Fruit fly (Drosophila melanogaster): Measurements from ENCODE around the gene Dhfr.

Dhfr gene

DNA sequence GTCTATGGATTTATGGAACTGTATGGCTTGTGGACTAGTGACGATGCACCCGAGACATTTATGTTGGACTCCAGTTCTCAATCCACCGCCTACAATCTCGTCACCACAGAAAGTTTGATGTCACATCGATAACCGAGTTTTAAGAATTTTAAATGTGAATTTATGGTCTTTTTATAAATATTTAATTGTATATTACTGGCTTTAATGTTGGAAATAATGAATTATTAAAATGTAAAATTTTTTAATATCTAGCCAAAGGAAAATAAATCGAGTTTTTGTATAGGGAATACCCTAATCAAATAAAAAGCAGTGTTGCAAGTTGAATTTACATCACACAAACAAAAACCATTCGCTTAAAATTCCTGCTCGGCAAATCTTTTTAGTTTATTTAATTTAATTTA is 48.3 kb upstream of the Dhfr start, which contains the start of gene Fntb (continued):
- TF ChIP-seq CG10147 (GFP tag; optimal IDR thresholded peaks at IDR 0.05) (peak; percentile 71), CG18476 (GFP tag; optimal IDR thresholded peaks at IDR 0.05) (peak; percentile 65), exex (tag; optimal IDR thresholded peaks at IDR 0.05) (no peak), NFAT (GFP tag; IDR thresholded peaks at IDR 0.05) (no peak), CG14860 (GFP tag; IDR thresholded peaks at IDR 0.05; ENCODE audit: partially characterized antibody) (no peak), ERR (GFP tag; optimal IDR thresholded peaks at IDR 0.05) (no peak), nerfin-1 (tag; optimal IDR thresholded peaks at IDR 0.05) (peak; percentile 66), al (GFP tag; IDR thresholded peaks at IDR 0.05) (peak; percentile 66), Doc3 (GFP tag; IDR thresholded peaks at IDR 0.05; ENCODE audit: partially characterized antibody) (0 out of 3 replicates have a peak, but pooled peaks have one; percentile 24), ssp (GFP tag; IDR thresholded peaks at IDR 0.05) (peak; percentile 44; the same call in 1 of the 2 replicates), CG17328 (GFP tag; IDR thresholded peaks at IDR 0.05) (0 out of 2 replicates have a peak, but pooled peaks have one; percentile 38), slou (GFP tag; optimal IDR thresholded peaks at IDR 0.05) (peak; percentile 12), CG3847 (GFP tag; IDR thresholded peaks at IDR 0.05) (peak; percentile 76), Mrtf (GFP tag; IDR thresholded peaks at IDR 0.05) (peak; percentile 22; the same call in 1 of the 3 replicates), ttk (GFP tag; IDR thresholded peaks at IDR 0.05) (peak; percentile 48; the same call in 1 of the 2 replicates), grau (tag; optimal IDR thresholded peaks at IDR 0.05) (peak; percentile 79), CG13296 (GFP tag; optimal IDR thresholded peaks at IDR 0.05) (peak; percentile 69), GATAe (GFP tag; conservative IDR thresholded peaks at IDR 0.05) (no peak), CG4424 (GFP tag; optimal IDR thresholded peaks at IDR 0.05) (peak; percentile 68), unc-4 (GFP tag; IDR thresholded peaks at IDR 0.05; ENCODE audit: partially characterized antibody) (no peak), Abd-B (GFP tag; optimal IDR thresholded peaks at IDR 0.05) (peak; percentile 74), CG17385 (GFP tag; optimal IDR thresholded peaks at IDR 0.05) (peak; percentile 71), CG12299 (tag; optimal IDR thresholded peaks at IDR 0.05) (peak; percentile 48), CG1024 (GFP tag; IDR thresholded peaks at IDR 0.05) (0 out of 2 replicates have a peak, but pooled peaks have one; percentile 15), Hmx (GFP tag; optimal IDR thresholded peaks at IDR 0.05) (peak; percentile 19), CG11247 (GFP tag; IDR thresholded peaks at IDR 0.05) (peak; percentile 40; the same call in 1 of the 2 replicates), wek (GFP tag; optimal IDR thresholded peaks at IDR 0.05) (peak; percentile 94), zen2 (GFP tag; IDR thresholded peaks at IDR 0.05; ENCODE audit: partially characterized antibody) (no peak), BtbVII (GFP tag; optimal IDR thresholded peaks at IDR 0.05) (peak; percentile 56), Max (GFP tag; optimal IDR thresholded peaks at IDR 0.05) (peak; percentile 41), Sry-β (GFP tag; optimal IDR thresholded peaks at IDR 0.05) (peak; percentile 68), Fer3 (tag; optimal IDR thresholded peaks at IDR 0.05) (peak; percentile 78), row (GFP tag; IDR thresholded peaks at IDR 0.05) (peak; percentile 90), D19A (tag; optimal IDR thresholded peaks at IDR 0.05) (peak; percentile 75), dati (GFP tag; IDR thresholded peaks at IDR 0.05) (no peak), Deaf1 (tag; optimal IDR thresholded peaks at IDR 0.05) (no peak), disco-r (GFP tag; optimal IDR thresholded peaks at IDR 0.05) (no peak), HHEX (GFP tag; optimal IDR thresholded peaks at IDR 0.05) (peak; percentile 63), ato (GFP tag; IDR thresholded peaks at IDR 0.05; ENCODE audit: partially characterized antibody) (no peak), CG11695 (GFP tag; IDR thresholded peaks at IDR 0.05) (peak; percentile 60; the same call in 2 of the 3 replicates), CG10654 (GFP tag; optimal IDR thresholded peaks at IDR 0.05) (peak; percentile 67), jing (GFP tag; optimal IDR thresholded peaks at IDR 0.05) (no peak), hb (GFP tag; IDR thresholded peaks at IDR 0.05; ENCODE audit: partially characterized antibody) (no peak), Aef1 (GFP tag; IDR thresholded peaks at IDR 0.05) (peak; percentile 71), Dref (GFP tag; IDR thresholded peaks at IDR 0.05) (no peak), CG31365 (tag; optimal IDR thresholded peaks at IDR 0.05) (peak; percentile 12), sens (GFP tag) (peak; percentile 81), pzg (GFP tag; optimal IDR thresholded peaks at IDR 0.05) (peak; percentile 24), CG4282 (GFP tag; optimal IDR thresholded peaks at IDR 0.05) (no peak), Ssrp (tag; optimal IDR thresholded peaks at IDR 0.05) (peak; percentile 75)
